Worm (Caenorhabditis elegans): Measurements from ENCODE around the gene klp-4.

DNA sequence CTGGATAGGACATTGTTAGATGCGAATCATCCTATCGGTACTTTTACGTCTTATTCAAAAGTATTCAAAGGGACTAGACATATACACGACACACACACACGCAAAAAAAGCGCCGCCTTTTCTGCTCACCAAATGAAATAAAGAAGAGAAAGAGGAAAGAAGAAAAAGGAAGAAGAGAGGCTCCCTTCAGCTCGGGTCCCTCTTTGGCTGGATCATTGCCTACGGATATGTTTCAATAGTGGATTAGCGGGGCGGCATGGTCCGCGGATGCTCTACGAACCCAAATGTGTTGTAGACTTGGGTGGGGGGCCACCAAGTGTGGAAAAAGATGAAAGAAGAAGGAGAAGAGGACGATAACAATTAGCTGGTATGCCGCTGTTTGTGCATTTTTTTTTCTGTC, 2.9 kb upstream of the klp-4 start:
- no peak for TF ChIP-seq mab-5 (tag; optimal IDR thresholded peaks at IDR 0.05)
- TF ChIP-seq dmd-4 (tag; optimal IDR thresholded peaks at IDR 0.05) = no peak
- no peak for TF ChIP-seq ama-1 (optimal IDR thresholded peaks at IDR 0.05)

Measured in whole organism, L2 larva.